ENCODE assay signal across 1 fruit fly cellular context in the genomic region with DNA sequence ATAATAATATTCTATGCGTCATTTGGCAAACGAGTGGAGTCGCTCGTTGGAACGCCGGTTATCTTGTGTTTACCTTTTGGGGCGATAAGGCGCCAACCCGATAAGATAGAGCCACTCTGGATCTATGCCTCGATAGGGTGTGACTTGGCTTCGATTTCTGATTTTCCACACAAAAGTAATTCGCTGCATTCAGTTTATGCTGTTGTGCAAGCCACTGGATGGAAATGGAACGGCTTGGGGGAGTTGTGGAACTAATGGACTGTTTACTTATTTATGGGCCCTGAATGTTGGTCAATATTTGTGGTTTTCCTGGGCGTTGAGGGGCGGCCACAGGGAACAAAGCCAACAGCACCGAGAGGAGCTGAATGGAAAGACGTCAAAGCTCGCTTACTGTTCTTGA.
TF ChIP-seq lines count a peak whose summit lies in the region.

No protein-coding gene starts in this region.

TF ChIP-seq in whole organism, embryonic, 481 proteins besides CTCF, POLR2A, EP300 and RAD21 (continued from another document):
- TF ChIP-seq CG3995 (GFP tag; optimal IDR thresholded peaks at IDR 0.05; lab: Kevin White, UChicago) (no peak), gsb-n (tag; optimal IDR thresholded peaks at IDR 0.05; lab: Kevin White, UChicago) (peak; percentile 48), CG4730 (GFP tag; IDR thresholded peaks at IDR 0.05; lab: Robert Waterston, UW) (no peak), zen (tag; optimal IDR thresholded peaks at IDR 0.05; lab: Kevin White, UChicago) (no peak)
